Worm (Caenorhabditis elegans) whole organism, L3 larva: ENCODE data around the gene idpp-14.
"Not testable (repeated sequence)": the region's sequence is repeated elsewhere in the genome, so short reads cannot be mapped to it uniquely, and the experiment has no call there.

ENCODE experiments used
- R02D3.7 ChIP-seq: fragments of 150-350 bp; optimal IDR thresholded peaks from 2 replicates; lab custom pipeline; 2014; ENCODE audit warnings: missing biosample characterization, missing genetic modification characterization
- ZK546.5 ChIP-seq: sonication (generic microtip); optimal IDR thresholded peaks from 2 replicates; lab custom pipeline; 2017; ENCODE audit warnings: missing biosample characterization, missing genetic modification characterization
- aly-2 ChIP-seq: fragments of 150-350 bp; optimal IDR thresholded peaks from 2 replicates; lab custom pipeline; 2014; ENCODE audit warnings: missing biosample characterization, missing genetic modification characterization
- ama-1 ChIP-seq: fragments of 150-350 bp; optimal IDR thresholded peaks from 2 replicates; lab custom pipeline; 2018
- ceh-16 ChIP-seq: sonication (generic microtip); optimal IDR thresholded peaks from 2 replicates; lab custom pipeline; 2017; ENCODE audit warnings: missing biosample characterization, missing genetic modification characterization
- ceh-28 ChIP-seq: fragments of 150-350 bp; optimal IDR thresholded peaks from 2 replicates; lab custom pipeline; 2014; ENCODE audit warnings: missing biosample characterization, missing genetic modification reagents, missing genetic modification characterization
- ceh-82 ChIP-seq: fragments of 150-350 bp; optimal IDR thresholded peaks from 2 replicates; lab custom pipeline; 2014; ENCODE audit warnings: missing biosample characterization, missing genetic modification characterization
- ceh-9 ChIP-seq: sonication (generic microtip); optimal IDR thresholded peaks from 2 replicates; lab custom pipeline; 2018; ENCODE audit warnings: missing biosample characterization, missing genetic modification characterization
- daf-12 ChIP-seq: fragments of 150-350 bp; optimal IDR thresholded peaks from 2 replicates; lab custom pipeline; 2014; ENCODE audit warnings: missing biosample characterization, missing genetic modification reagents, missing genetic modification characterization
- egl-5 ChIP-seq: fragments of 150-350 bp; optimal IDR thresholded peaks from 2 replicates; lab custom pipeline; 2017; ENCODE audit warnings: missing biosample characterization, missing genetic modification reagents, missing genetic modification characterization, inconsistent platforms
- elt-2 ChIP-seq: sonication (generic microtip); optimal IDR thresholded peaks from 2 replicates; lab custom pipeline; 2016; ENCODE audit warnings: missing genetic modification reagents, mild to moderate bottlenecking, missing genetic modification characterization, missing compliant biosample characterization
- elt-3 ChIP-seq, 3 experiments: fragments of 150-350 bp in 1 of 3; sonication (generic microtip) in 2 of 3; optimal IDR thresholded peaks; 2 replicates in 2 of 3; 4 replicates in 1 of 3; lab custom pipeline; 2014 to 2017; ENCODE audit warnings: missing biosample characterization in 3 of 3, missing genetic modification characterization in 3 of 3
- eor-1 ChIP-seq, 2 experiments: fragments of 150-350 bp; optimal IDR thresholded peaks; 2 replicates each; lab custom pipeline; 2014 to 2018; ENCODE audit warnings: missing biosample characterization in 2 of 2, missing genetic modification characterization in 2 of 2
- fkh-2 ChIP-seq: fragments of 150-350 bp; optimal IDR thresholded peaks from 2 replicates; lab custom pipeline; 2014; ENCODE audit warnings: missing biosample characterization, missing genetic modification reagents, missing genetic modification characterization
- lin-39 ChIP-seq: fragments of 150-350 bp; optimal IDR thresholded peaks from 2 replicates; lab custom pipeline; 2018; ENCODE audit warnings: missing biosample characterization, missing genetic modification reagents, missing genetic modification characterization
- lsy-12 ChIP-seq: sonication (generic microtip); optimal IDR thresholded peaks from 2 replicates; lab custom pipeline; 2016; ENCODE audit warnings: mild to moderate bottlenecking, missing genetic modification characterization, missing compliant biosample characterization
- mdl-1 ChIP-seq: fragments of 150-350 bp; optimal IDR thresholded peaks from 2 replicates; lab custom pipeline; 2014; ENCODE audit warnings: missing biosample characterization, missing genetic modification characterization
- mml-1 ChIP-seq: fragments of 150-350 bp; sonication (generic microtip); optimal IDR thresholded peaks from 3 replicates; lab custom pipeline; 2014; ENCODE audit warnings: missing biosample characterization, missing genetic modification characterization
- nfya-1 ChIP-seq: sonication (generic microtip); optimal IDR thresholded peaks from 2 replicates; lab custom pipeline; 2017; ENCODE audit warnings: missing genetic modification characterization, mild to moderate bottlenecking, missing compliant biosample characterization, antibody characterized with exemption, moderate library complexity; ENCODE audit not compliant: insufficient read depth
- nhr-12 ChIP-seq: fragments of 150-350 bp; optimal IDR thresholded peaks from 2 replicates; lab custom pipeline; 2014; ENCODE audit warnings: missing biosample characterization, missing genetic modification characterization
- nhr-23 ChIP-seq: fragments of 150-350 bp; optimal IDR thresholded peaks from 2 replicates; lab custom pipeline; 2014; ENCODE audit warnings: missing biosample characterization, missing genetic modification reagents, missing genetic modification characterization
- nhr-237 ChIP-seq: fragments of 150-350 bp; optimal IDR thresholded peaks from 2 replicates; lab custom pipeline; 2014; ENCODE audit warnings: missing biosample characterization, missing genetic modification characterization
- nhr-25 ChIP-seq: sonication (generic microtip); optimal IDR thresholded peaks from 2 replicates; lab custom pipeline; 2017; ENCODE audit warnings: missing biosample characterization, missing genetic modification characterization
- nhr-28 ChIP-seq: fragments of 150-350 bp; optimal IDR thresholded peaks from 2 replicates; lab custom pipeline; 2014; ENCODE audit warnings: missing biosample characterization, missing genetic modification characterization
- nhr-43 ChIP-seq: sonication (generic microtip); optimal IDR thresholded peaks from 2 replicates; lab custom pipeline; 2016; ENCODE audit warnings: mild to moderate bottlenecking, missing genetic modification characterization, missing compliant biosample characterization; ENCODE audit not compliant: poor library complexity, severe bottlenecking
- nhr-76 ChIP-seq: fragments of 150-350 bp; sonication (generic microtip); optimal IDR thresholded peaks from 5 replicates; lab custom pipeline; 2014; ENCODE audit warnings: missing biosample characterization, missing genetic modification characterization
- nhr-77 ChIP-seq: fragments of 150-350 bp; optimal IDR thresholded peaks from 2 replicates; lab custom pipeline; 2014; ENCODE audit warnings: missing biosample characterization, missing genetic modification characterization
- pha-4 ChIP-seq: fragments of 150-350 bp; optimal IDR thresholded peaks from 2 replicates; lab custom pipeline; 2014; ENCODE audit warnings: missing biosample characterization, missing genetic modification reagents, missing genetic modification characterization
- skn-1 ChIP-seq: fragments of 150-350 bp; optimal IDR thresholded peaks from 2 replicates; lab custom pipeline; 2014; ENCODE audit warnings: missing biosample characterization, missing genetic modification characterization
- tbx-2 ChIP-seq: sonication (generic microtip); optimal IDR thresholded peaks from 2 replicates; lab custom pipeline; 2016; ENCODE audit warnings: mild to moderate bottlenecking, missing genetic modification characterization, missing compliant biosample characterization
- zag-1 ChIP-seq: fragments of 150-350 bp; optimal IDR thresholded peaks from 2 replicates; lab custom pipeline; 2014; ENCODE audit warnings: missing biosample characterization, missing genetic modification characterization
- ztf-11 ChIP-seq: fragments of 150-350 bp; optimal IDR thresholded peaks from 2 replicates; lab custom pipeline; 2014; ENCODE audit warnings: missing biosample characterization, missing genetic modification characterization
- ztf-4 ChIP-seq: fragments of 150-350 bp; optimal IDR thresholded peaks from 2 replicates; lab custom pipeline; 2014; ENCODE audit warnings: missing biosample characterization, missing genetic modification characterization

idpp-14 gene

DNA sequence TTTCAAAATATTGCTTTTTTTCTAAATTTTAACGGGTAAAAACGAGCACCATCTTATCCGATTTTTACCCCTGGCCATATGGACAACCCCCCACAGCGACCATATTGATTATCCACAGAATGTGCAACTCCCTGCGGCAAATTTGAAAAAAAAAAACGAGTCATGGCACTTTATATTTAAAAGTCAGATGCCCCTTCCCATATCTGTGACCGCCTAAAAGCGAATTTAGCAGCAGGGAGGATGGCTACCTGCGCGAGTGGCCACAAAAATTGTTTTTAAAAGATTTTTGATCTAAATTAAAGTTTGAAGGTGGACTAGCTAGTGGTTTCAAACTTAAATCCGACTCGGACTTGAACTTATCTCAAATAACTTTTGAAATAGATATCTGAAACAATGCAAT is 25.7 kb upstream of the idpp-14 start (continued):
- TF ChIP-seq lin-39 (tag; lab: Kevin White, UChicago) (peak; percentile 99), mdl-1 (tag; lab: Kevin White, UChicago) (peak; percentile 82)

DNA sequence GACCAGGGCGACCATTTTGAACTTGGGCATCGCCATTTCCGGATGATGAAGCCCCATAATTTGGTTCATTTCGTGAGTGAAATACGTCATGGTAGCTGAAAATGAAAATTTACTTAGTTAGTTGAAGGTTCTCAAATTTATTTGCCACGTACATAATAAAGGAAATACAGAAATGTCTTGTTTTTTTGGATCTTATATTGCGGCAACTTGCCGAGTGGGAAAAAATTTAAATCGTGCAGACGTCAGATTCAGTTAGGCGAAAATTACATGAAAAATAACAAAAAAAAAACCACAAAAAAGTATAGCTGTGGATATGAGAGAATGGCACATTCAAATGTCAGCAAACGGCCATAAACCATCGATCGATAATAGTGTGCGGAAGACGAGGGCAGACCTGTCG is 23.3 kb upstream of the idpp-14 start, which contains the start of gene T27A8.2:
Gene T27A8.2, minus strand, starts transcription at position 101 of the 400 bp plus-strand sequence.
- TF ChIP-seq ztf-4 (tag; lab: Kevin White, UChicago) (no peak), mml-1 (tag; lab: Kevin White, UChicago) (no peak), nhr-12 (tag; lab: Kevin White, UChicago) (no peak), elt-3 (tag; optimal IDR thresholded peaks at IDR 0.05; lab: Kevin White, UChicago) (no peak), pha-4 (tag; lab: Kevin White, UChicago) (no peak), daf-12 (tag; lab: Kevin White, UChicago) (no peak), ztf-11 (tag; lab: Kevin White, UChicago) (no peak), nfya-1 (no peak), zag-1 (tag; lab: Kevin White, UChicago) (no peak), skn-1 (tag; lab: Kevin White, UChicago) (no peak)

DNA sequence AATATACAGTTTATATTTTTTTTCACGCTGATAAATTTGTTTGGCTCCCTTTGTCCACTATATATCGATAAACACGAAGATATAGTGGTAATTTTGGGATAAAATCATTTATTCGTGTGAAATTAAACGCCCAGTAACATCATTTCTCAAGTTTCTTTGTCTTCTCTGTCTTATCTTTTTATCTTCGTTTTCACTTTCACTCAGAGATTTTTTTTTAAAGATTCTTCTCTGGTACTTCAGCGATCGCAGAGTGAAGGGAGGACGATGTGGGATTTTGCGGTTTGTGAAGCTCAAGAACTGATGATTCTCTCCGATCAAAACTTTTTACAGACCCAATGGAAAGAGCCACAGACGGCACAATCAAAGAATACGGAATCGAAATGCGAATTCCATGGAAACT is 19.8 kb upstream of the idpp-14 start, which contains the start of gene T27A8.3:
Gene T27A8.3, plus strand, starts transcription at position 301 of the 400 bp plus-strand sequence.
- not testable (repeated sequence) for TF ChIP-seq ama-1; nhr-25 (tag; lab: Kevin White, UChicago); aly-2

DNA sequence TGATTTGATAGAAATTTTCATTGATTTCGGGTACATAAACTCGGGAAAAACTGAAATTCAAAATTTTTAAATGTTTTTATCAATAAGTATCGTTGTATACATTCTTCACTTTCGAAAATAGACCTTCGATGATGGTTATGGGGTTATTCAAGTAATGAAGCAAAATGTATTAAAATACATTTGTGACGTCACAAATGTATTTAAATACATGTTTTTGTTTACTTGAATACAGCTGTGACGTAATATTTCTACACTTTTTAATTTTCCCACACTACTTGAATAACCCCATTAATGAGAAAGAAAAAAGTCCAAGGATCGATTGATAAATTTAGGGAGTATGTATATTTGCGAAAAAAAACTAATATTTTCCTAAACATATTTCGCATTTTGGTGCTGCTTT is 14.2 kb upstream of the idpp-14 start:
- no peak for TF ChIP-seq elt-3 (tag; optimal IDR thresholded peaks at IDR 0.05; lab: Kevin White, UChicago)

DNA sequence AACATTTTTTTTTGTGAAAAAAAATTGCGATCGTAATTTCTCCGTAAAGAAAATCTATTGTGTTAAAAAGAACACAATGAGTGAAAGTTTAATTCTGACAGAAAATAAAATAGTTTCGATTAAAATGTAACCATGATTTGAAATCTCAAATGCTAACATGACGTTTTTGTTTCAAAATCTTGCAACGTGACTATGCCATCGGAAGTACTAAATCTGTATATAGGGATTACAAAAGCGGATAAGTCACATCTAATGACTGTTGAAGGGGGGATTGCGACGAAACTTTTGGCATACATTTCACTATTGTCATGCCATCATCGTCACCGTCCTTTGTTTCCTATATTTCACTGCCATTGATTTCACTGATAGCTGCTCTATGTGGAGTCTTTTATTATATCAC is 9.6 kb upstream of the idpp-14 start, which contains the start of gene col-187:
Gene col-187, plus strand, starts transcription at position 301 of the 400 bp plus-strand sequence.
- TF ChIP-seq nhr-12 (tag; lab: Kevin White, UChicago) (no peak), egl-5 (tag; lab: Kevin White, UChicago) (no peak), pha-4 (tag; lab: Kevin White, UChicago) (no peak), R02D3.7 (no peak), nhr-76 (no peak), ceh-28 (tag; lab: Kevin White, UChicago) (no peak), nhr-237 (no peak), ceh-9 (tag; lab: Kevin White, UChicago) (no peak), nhr-77 (tag; lab: Kevin White, UChicago) (no peak), tbx-2 (tag; lab: Kevin White, UChicago) (no peak)

DNA sequence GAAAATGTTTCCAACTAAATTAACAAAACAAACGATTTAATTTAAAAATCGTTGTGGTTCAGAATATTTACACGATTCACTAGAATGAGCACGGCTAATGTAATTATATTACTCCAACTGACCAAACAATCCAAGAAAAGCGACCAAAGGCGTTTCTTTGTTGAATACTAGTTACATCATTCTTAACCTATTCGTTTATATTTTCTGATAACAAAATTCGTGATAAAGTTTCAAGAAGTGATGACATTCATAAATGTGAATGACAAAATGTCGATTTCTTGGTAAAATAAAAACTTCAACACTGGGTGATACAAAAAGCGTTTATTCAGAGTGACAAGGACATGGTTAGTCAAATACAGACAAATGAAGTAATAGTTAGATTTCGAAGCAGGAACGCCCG is 5.7 kb upstream of the idpp-14 start, which contains the start of gene C30F2.4:
Gene C30F2.4, minus strand, starts transcription at position 101 of the 400 bp plus-strand sequence.
- TF ChIP-seq elt-2 (tag; lab: Kevin White, UChicago), result no peak
- no peak for TF ChIP-seq nhr-25 (tag; lab: Kevin White, UChicago)
- no peak for TF ChIP-seq lin-39 (tag; lab: Kevin White, UChicago)
- no peak for TF ChIP-seq mdl-1 (tag; lab: Kevin White, UChicago)
- no peak for TF ChIP-seq nhr-28 (tag; lab: Kevin White, UChicago)
- no peak for TF ChIP-seq egl-5 (tag; lab: Kevin White, UChicago)
- TF ChIP-seq ceh-16, result no peak
- TF ChIP-seq nhr-23 (tag; lab: Kevin White, UChicago), result no peak
- TF ChIP-seq aly-2, result no peak
- TF ChIP-seq ZK546.5 (tag; lab: Kevin White, UChicago), result no peak
- TF ChIP-seq nhr-43 (tag; lab: Kevin White, UChicago), result no peak
- no peak for TF ChIP-seq nhr-237
- TF ChIP-seq eor-1 (tag; optimal IDR thresholded peaks at IDR 0.05; lab: Kevin White, UChicago), result no peak
- TF ChIP-seq ama-1, result no peak
- TF ChIP-seq ceh-9 (tag; lab: Kevin White, UChicago), result no peak
- TF ChIP-seq fkh-2, result no peak
- TF ChIP-seq pha-4 (tag; lab: Kevin White, UChicago), result no peak
- TF ChIP-seq ceh-82 (tag; lab: Kevin White, UChicago), result no peak
- TF ChIP-seq lsy-12 (tag; lab: Kevin White, UChicago), result no peak
